Worm (Caenorhabditis elegans): Measurements from ENCODE around the gene unc-26.
A peak's percentile ranks its signal among the peaks of the same experiment; 100 is the strongest.

The unc-26 gene

DNA sequence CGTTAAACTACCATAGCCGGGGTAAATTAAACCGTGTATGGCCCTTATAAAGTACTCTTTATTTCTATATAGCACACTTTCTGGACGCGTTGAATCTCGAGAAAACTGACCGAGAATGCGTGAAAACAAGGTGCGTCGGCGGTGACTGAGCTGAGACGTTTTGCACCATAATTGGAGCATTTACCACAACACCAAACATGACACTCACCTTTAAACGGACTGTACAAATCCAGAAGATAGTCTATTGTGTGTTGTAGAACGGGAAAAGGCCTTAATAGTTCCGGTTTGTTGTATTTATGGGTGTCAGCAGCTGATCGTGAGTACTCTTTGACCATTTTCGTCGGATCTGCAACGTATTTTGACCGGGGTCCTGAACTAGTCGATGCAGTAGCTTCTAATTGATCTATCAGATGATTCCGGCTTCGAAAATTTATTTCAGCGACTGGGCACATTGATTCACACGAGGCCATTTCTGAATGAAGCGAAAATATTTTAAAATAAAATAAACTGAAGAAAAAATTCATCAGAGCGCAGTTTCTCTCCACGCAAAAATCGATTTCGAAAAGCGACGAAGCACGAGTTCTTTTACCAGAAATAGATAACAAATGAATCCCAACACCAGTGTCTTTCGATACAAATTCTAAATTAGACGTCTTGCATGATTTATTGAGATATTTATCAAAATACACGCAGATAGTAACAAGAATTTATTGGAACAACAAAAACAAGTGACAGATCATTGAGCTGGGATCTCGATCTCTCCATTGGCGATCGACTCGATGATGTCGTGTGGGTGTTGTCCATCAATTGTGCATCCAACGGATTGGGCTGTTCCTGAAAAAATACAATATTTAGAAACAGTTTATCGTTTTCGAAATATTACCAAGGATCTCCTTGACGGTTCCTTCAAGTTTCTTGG, 33.1 kb downstream of the unc-26 start, which contains the start of gene tag-115 (continued):
- TF ChIP-seq F52B5.7 (tag; optimal IDR thresholded peaks at IDR 0.05) (no peak), egl-44 (GFP tag; IDR thresholded peaks at IDR 0.05) (no peak), C06A6.2 (GFP tag; conservative IDR thresholded peaks at IDR 0.05) (no peak), nhr-179 (tag; optimal IDR thresholded peaks at IDR 0.05) (no peak), lin-54 (GFP tag; optimal IDR thresholded peaks at IDR 0.05) (peak; percentile 92), unc-62 (GFP tag; optimal IDR thresholded peaks at IDR 0.05) (no peak), attf-6 (GFP tag; IDR thresholded peaks at IDR 0.05) (peak; percentile 91), F55B11.4 (tag; optimal IDR thresholded peaks at IDR 0.05; ENCODE audit: borderline replicate concordance, insufficient read depth) (no peak), snpc-4 (GFP tag; optimal IDR thresholded peaks at IDR 0.05) (peak; percentile 83), snpc-4 (tag; optimal IDR thresholded peaks at IDR 0.05) (peak in 3 of 4 experiments; percentile 56 to 69 (median 64)), Y53G8AR.9 (GFP tag; conservative IDR thresholded peaks at IDR 0.05) (peak; percentile 53; the same call in 1 of the 2 replicates), nhr-27 (tag; optimal IDR thresholded peaks at IDR 0.05) (no peak), mcd-1 (GFP tag; IDR thresholded peaks at IDR 0.05) (peak; percentile 66), pha-4 (tag; optimal IDR thresholded peaks at IDR 0.05) (no peak), ztf-22 (GFP tag; optimal IDR thresholded peaks at IDR 0.05) (no peak), nhr-120 (GFP tag; IDR thresholded peaks at IDR 0.05) (no peak), fkh-3 (tag; optimal IDR thresholded peaks at IDR 0.05) (peak; percentile 49), nfya-1 (tag; optimal IDR thresholded peaks at IDR 0.05; ENCODE audit: borderline replicate concordance, insufficient read depth) (no peak), F57C9.4 (tag; optimal IDR thresholded peaks at IDR 0.05) (no peak), rpc-1 (optimal IDR thresholded peaks at IDR 0.05) (no peak), rpc-1 (tag; optimal IDR thresholded peaks at IDR 0.05) (peak; percentile 62), xnd-1 (tag; optimal IDR thresholded peaks at IDR 0.05) (peak; percentile 54), pbrm-1 (GFP tag; IDR thresholded peaks at IDR 0.05) (peak; percentile 73), Y67H2A.10 (GFP tag; conservative IDR thresholded peaks at IDR 0.05) (no peak), lir-1 (GFP tag; conservative IDR thresholded peaks at IDR 0.05) (no peak), nhr-90 (tag; optimal IDR thresholded peaks at IDR 0.05) (peak; percentile 1), egrh-3 (GFP tag; IDR thresholded peaks at IDR 0.05) (no peak), ceh-91 (GFP tag; IDR thresholded peaks at IDR 0.05) (peak; percentile 26; the same call in 1 of the 2 replicates), mel-28 (tag; optimal IDR thresholded peaks at IDR 0.05; ENCODE audit: borderline replicate concordance) (no peak), sea-2 (GFP tag; IDR thresholded peaks at IDR 0.05) (no peak), ceh-40 (GFP tag; IDR thresholded peaks at IDR 0.05) (no peak), snpc-1.1 (tag; optimal IDR thresholded peaks at IDR 0.05; ENCODE audit: insufficient read depth) (peak; percentile 22), lin-26 (GFP tag; IDR thresholded peaks at IDR 0.05) (peak; percentile 85), madf-10 (tag; optimal IDR thresholded peaks at IDR 0.05) (no peak), ztf-28 (GFP tag; IDR thresholded peaks at IDR 0.05) (no peak), F22D6.2 (tag; optimal IDR thresholded peaks at IDR 0.05) (no peak), ama-1 (optimal IDR thresholded peaks at IDR 0.05) (peak; percentile 23), ama-1 (GFP tag; optimal IDR thresholded peaks at IDR 0.05) (peak; percentile 86 to 94), unc-130 (GFP tag; optimal IDR thresholded peaks at IDR 0.05) (peak; percentile 63), hlh-12 (tag; optimal IDR thresholded peaks at IDR 0.05) (no peak), ceh-27 (GFP tag; optimal IDR thresholded peaks at IDR 0.05) (no peak), ceh-79 (tag; optimal IDR thresholded peaks at IDR 0.05) (no peak), efl-1 (GFP tag; optimal IDR thresholded peaks at IDR 0.05) (peak; percentile 6), F39B2.1 (GFP tag; IDR thresholded peaks at IDR 0.05) (peak; percentile 80; the same call in 1 of the 2 replicates), Y79H2A.3 (GFP tag; conservative IDR thresholded peaks at IDR 0.05) (no peak), mes-4 (tag; optimal IDR thresholded peaks at IDR 0.05) (peak; percentile 49), tbp1 (GFP tag; optimal IDR thresholded peaks at IDR 0.05) (peak; percentile 69), aptf-3 (GFP tag; IDR thresholded peaks at IDR 0.05) (no peak)
